Fruit fly (Drosophila melanogaster) Kc167 (cell line): ENCODE data around the gene Fibp.

ENCODE experiments used
- Myc ChIP-seq: fragments of >200 bp; optimal IDR thresholded peaks from 2 replicates; lab custom pipeline; 2017; ENCODE audit warnings: missing external identifiers
- Sin3A ChIP-seq: fragments of >200 bp; optimal IDR thresholded peaks from 2 replicates; lab custom pipeline; 2018; ENCODE audit warnings: missing external identifiers
- h ChIP-seq: fragments of >200 bp; optimal IDR thresholded peaks from 3 replicates; lab custom pipeline; 2018; ENCODE audit warnings: missing external identifiers
- psq ChIP-seq: fragments of >200 bp; optimal IDR thresholded peaks from 2 replicates; lab custom pipeline; 2017; ENCODE audit warnings: missing external identifiers

DNA sequence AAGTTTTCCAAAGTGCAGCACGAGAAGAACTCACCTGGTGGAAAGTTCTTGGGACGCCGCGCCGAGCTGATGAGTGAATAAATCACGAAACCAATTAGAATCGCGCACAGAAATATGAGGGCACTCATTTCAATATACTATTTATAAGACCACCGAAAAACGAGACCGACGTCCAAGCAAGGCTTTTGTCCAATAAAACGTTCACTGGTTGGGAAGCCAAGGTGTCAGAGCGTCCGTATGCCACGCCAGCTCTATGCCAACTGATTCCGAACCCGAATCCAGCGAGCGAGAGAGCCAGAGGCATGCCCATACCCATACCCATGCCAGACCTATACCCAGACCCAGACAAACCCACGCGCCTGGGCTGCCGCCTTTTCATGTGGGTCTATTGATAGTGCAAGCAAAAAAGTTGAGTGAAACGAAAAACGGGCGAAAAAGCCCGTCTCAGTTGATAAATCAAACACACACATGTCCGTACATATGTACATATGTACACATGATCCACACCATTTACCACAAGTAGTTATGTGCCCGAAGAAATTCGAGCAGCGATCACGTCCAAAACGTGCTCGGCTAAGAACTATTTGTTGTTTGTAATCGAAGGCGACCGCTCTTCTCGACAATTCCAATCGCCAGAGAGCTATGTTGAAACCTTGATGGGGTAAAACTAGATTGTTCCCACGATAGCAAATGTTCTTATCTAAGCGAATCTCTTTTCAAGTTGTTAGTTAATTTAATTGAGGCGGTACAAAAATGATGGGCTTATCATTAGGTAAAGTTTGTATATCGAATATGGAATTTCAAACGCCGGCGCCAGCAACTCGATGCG is 4.5 kb downstream of the Fibp start, which contains the start of gene Cyp305a1:
- TF ChIP-seq Sin3A (lab: Kevin White, UChicago), result no peak
- TF ChIP-seq psq, result no peak
- no peak for TF ChIP-seq h (lab: Kevin White, UChicago)
- no peak for TF ChIP-seq Myc (lab: Kevin White, UChicago)
